Fruit fly (Drosophila melanogaster) whole organism, embryonic: ENCODE data around the gene CG17364.

Experiments
- Aef1 ChIP-seq: fragments of 200-800 bp; sonication (Bioruptor generic); IDR thresholded peaks from 3 replicates; pipeline ENCODE4 v1.3.6; 2022; ENCODE audit warnings: missing biosample characterization, missing genetic modification characterization
- BEAF-32 ChIP-seq: fragments of 200-800 bp; sonication (Bioruptor generic); optimal IDR thresholded peaks from 3 replicates; lab custom pipeline; 2017; ENCODE audit warnings: missing biosample characterization, missing genetic modification characterization, mild to moderate bottlenecking, moderate library complexity, missing genetic modification reagents
- CG10366 ChIP-seq: fragments of 200-800 bp; sonication (Bioruptor generic); IDR thresholded peaks from 2 replicates; pipeline ENCODE4 v1.3.6; 2022; ENCODE audit warnings: missing biosample characterization, missing genetic modification characterization
- CG10431 ChIP-seq: fragments of 200-800 bp; sonication (Bioruptor generic); optimal IDR thresholded peaks from 3 replicates; lab custom pipeline; 2018; ENCODE audit warnings: missing biosample characterization, mild to moderate bottlenecking, missing genetic modification characterization
- CG11456 ChIP-seq: fragments of 200-800 bp; sonication (Bioruptor generic); IDR thresholded peaks from 3 replicates; pipeline ENCODE4 v1.3.6; 2022; ENCODE audit warnings: missing biosample characterization, missing genetic modification characterization
- CG11504 ChIP-seq: fragments of 200-800 bp; sonication (Bioruptor generic); optimal IDR thresholded peaks from 3 replicates; lab custom pipeline; 2019; ENCODE audit warnings: missing biosample characterization, mild to moderate bottlenecking, missing genetic modification characterization, moderate library complexity
- CG13296 ChIP-seq: fragments of 200-800 bp; sonication (Bioruptor generic); optimal IDR thresholded peaks from 3 replicates; lab custom pipeline; 2018; ENCODE audit warnings: missing biosample characterization, mild to moderate bottlenecking, missing genetic modification characterization
- CG14710 ChIP-seq: fragments of 200-800 bp; sonication (Bioruptor generic); optimal IDR thresholded peaks from 3 replicates; lab custom pipeline; 2019; ENCODE audit warnings: missing biosample characterization, mild to moderate bottlenecking, missing genetic modification characterization, moderate library complexity
- CG1529 ChIP-seq: fragments of 200-800 bp; sonication (Bioruptor generic); optimal IDR thresholded peaks from 3 replicates; lab custom pipeline; 2018; ENCODE audit warnings: missing biosample characterization, missing genetic modification characterization
- CG16779 ChIP-seq: fragments of 200-800 bp; sonication (Bioruptor generic); IDR thresholded peaks from 2 replicates; pipeline ENCODE4 v1.3.6; 2022; ENCODE audit warnings: missing biosample characterization, missing genetic modification characterization
- CG18764 ChIP-seq: fragments of 200-800 bp; sonication (Bioruptor generic); optimal IDR thresholded peaks from 3 replicates; lab custom pipeline; 2016; ENCODE audit warnings: missing biosample characterization, missing genetic modification characterization
- CG3163 ChIP-seq: fragments of 200-800 bp; sonication (Bioruptor generic); optimal IDR thresholded peaks from 3 replicates; lab custom pipeline; 2016; ENCODE audit warnings: missing biosample characterization, missing genetic modification characterization
- CG32532 ChIP-seq: fragments of 200-800 bp; sonication (Bioruptor generic); IDR thresholded peaks from 2 replicates; pipeline ENCODE4 v1.3.6; 2022; ENCODE audit warnings: missing biosample characterization, missing genetic modification characterization
- CG34376 ChIP-seq: fragments of 200-800 bp; sonication (Bioruptor generic); optimal IDR thresholded peaks from 2 replicates; lab custom pipeline; 2018; ENCODE audit warnings: missing biosample characterization, mild to moderate bottlenecking, missing genetic modification characterization
- CG5245 ChIP-seq: fragments of 200-800 bp; sonication (Bioruptor generic); optimal IDR thresholded peaks from 3 replicates; lab custom pipeline; 2016; ENCODE audit warnings: missing biosample characterization, missing genetic modification characterization
- CG8359 ChIP-seq: fragments of 200-800 bp; sonication (Bioruptor generic); optimal IDR thresholded peaks from 2 replicates; lab custom pipeline; 2017; ENCODE audit warnings: missing biosample characterization, mild to moderate bottlenecking, missing genetic modification characterization, borderline replicate concordance
- CG9215 ChIP-seq: fragments of 200-800 bp; sonication (Bioruptor generic); IDR thresholded peaks from 2 replicates; pipeline ENCODE4 v1.3.6; 2022; ENCODE audit warnings: missing biosample characterization, missing genetic modification characterization
- Dbx ChIP-seq: fragments of 200-800 bp; sonication (Bioruptor generic); IDR thresholded peaks from 3 replicates; pipeline ENCODE4 v1.3.6; 2022; ENCODE audit warnings: missing biosample characterization, missing genetic modification characterization
- Drgx ChIP-seq: fragments of 200-800 bp; sonication (Bioruptor generic); IDR thresholded peaks from 2 replicates; pipeline ENCODE4 v1.3.6; 2022; ENCODE audit warnings: missing biosample characterization, missing genetic modification characterization
- E2f1 ChIP-seq: fragments of 200-800 bp; sonication (Bioruptor generic); IDR thresholded peaks from 2 replicates; pipeline ENCODE4 v1.3.6; 2022; ENCODE audit warnings: missing biosample characterization, missing genetic modification characterization
- E2f2 ChIP-seq: fragments of 200-800 bp; sonication (Bioruptor generic); IDR thresholded peaks from 2 replicates; pipeline ENCODE4 v1.3.6; 2022; ENCODE audit warnings: missing biosample characterization, missing genetic modification characterization
- HHEX ChIP-seq: fragments of 200-800 bp; sonication (Bioruptor generic); optimal IDR thresholded peaks from 3 replicates; lab custom pipeline; 2017; ENCODE audit warnings: missing biosample characterization, mild to moderate bottlenecking, missing genetic modification characterization, missing genetic modification reagents
- Hr78 ChIP-seq, 2 experiments: fragments of 200-800 bp in 1 of 2; fragments of >200 bp in 1 of 2; sonication (Bioruptor generic) in 1 of 2; optimal IDR thresholded peaks; 2 replicates each; lab custom pipeline; 2017 to 2019; ENCODE audit warnings: missing biosample characterization in 2 of 2, missing genetic modification characterization in 2 of 2, mild to moderate bottlenecking in 1 of 2, moderate library complexity in 1 of 2
- Lhr ChIP-seq: fragments of 200-800 bp; sonication (Bioruptor generic); optimal IDR thresholded peaks from 3 replicates; lab custom pipeline; 2017; ENCODE audit warnings: mild to moderate bottlenecking, missing biosample characterization, missing genetic modification reagents, missing genetic modification characterization
- Myb ChIP-seq: fragments of 200-800 bp; sonication (Bioruptor generic); optimal IDR thresholded peaks from 2 replicates; lab custom pipeline; 2016; ENCODE audit warnings: missing biosample characterization, missing genetic modification characterization
- PHDP ChIP-seq: fragments of 200-800 bp; sonication (Bioruptor generic); optimal IDR thresholded peaks from 3 replicates; lab custom pipeline; 2018; ENCODE audit warnings: missing biosample characterization, mild to moderate bottlenecking, missing genetic modification characterization, moderate library complexity
- Sin3A ChIP-seq: fragments of >200 bp; optimal IDR thresholded peaks from 2 replicates; lab custom pipeline; 2018
- Trl ChIP-seq, 3 experiments: fragments of >200 bp in 2 of 3; fragments of 200-800 bp in 1 of 3; sonication (Bioruptor generic) in 1 of 3; optimal IDR thresholded peaks; 2 replicates in 1 of 3; 3 replicates in 2 of 3; lab custom pipeline; 2016 to 2017; ENCODE audit warnings: missing biosample characterization in 1 of 3, missing genetic modification characterization in 1 of 3
- YL-1 ChIP-seq: fragments of 200-800 bp; sonication (Bioruptor generic); optimal IDR thresholded peaks from 3 replicates; lab custom pipeline; 2017; ENCODE audit warnings: missing biosample characterization, mild to moderate bottlenecking, missing genetic modification characterization
- bsh ChIP-seq, 2 experiments: fragments of 200-800 bp; sonication (Bioruptor generic); optimal IDR thresholded peaks; 2 replicates each; lab custom pipeline; 2017 to 2018; ENCODE audit warnings: mild to moderate bottlenecking in 2 of 2, missing biosample characterization in 2 of 2, missing genetic modification characterization in 2 of 2, moderate library complexity in 1 of 2
- chinmo ChIP-seq: fragments of 200-800 bp; sonication (Bioruptor generic); IDR thresholded peaks from 4 replicates; pipeline ENCODE4 v1.3.6; 2022; ENCODE audit warnings: missing biosample characterization, missing genetic modification characterization; ENCODE audit not compliant: partially characterized antibody
- hkb ChIP-seq, 2 experiments: fragments of 200-800 bp in 1 of 2; fragments of >200 bp in 1 of 2; sonication (Bioruptor generic) in 1 of 2; IDR thresholded peaks in 1 of 2; optimal IDR thresholded peaks in 1 of 2; 2 replicates each; pipeline versions ENCODE4 v1.3.6 to Lab custom; 2017 to 2022; ENCODE audit warnings: missing biosample characterization in 1 of 2, missing genetic modification characterization in 1 of 2
- insv ChIP-seq, 2 experiments: fragments of 200-800 bp; sonication (Bioruptor generic); optimal IDR thresholded peaks; 3 replicates each; lab custom pipeline; 2016 to 2018; ENCODE audit warnings: missing biosample characterization in 2 of 2, missing genetic modification characterization in 2 of 2
- nerfin-1 ChIP-seq: fragments of 200-800 bp; sonication (Bioruptor generic); optimal IDR thresholded peaks from 3 replicates; lab custom pipeline; 2019; ENCODE audit warnings: missing biosample characterization, mild to moderate bottlenecking, missing genetic modification characterization, moderate library complexity
- nom ChIP-seq: fragments of 200-800 bp; sonication (Bioruptor generic); optimal IDR thresholded peaks from 2 replicates; lab custom pipeline; 2017; ENCODE audit warnings: missing biosample characterization, missing genetic modification characterization, mild to moderate bottlenecking, moderate library complexity, missing genetic modification reagents
- odd ChIP-seq: fragments of 200-800 bp; sonication (Bioruptor generic); optimal IDR thresholded peaks from 2 replicates; lab custom pipeline; 2017; ENCODE audit warnings: missing biosample characterization, mild to moderate bottlenecking, missing genetic modification characterization
- ranshi ChIP-seq: fragments of 200-800 bp; sonication (Bioruptor generic); IDR thresholded peaks from 2 replicates; pipeline ENCODE4 v1.3.6; 2022; ENCODE audit warnings: missing biosample characterization, missing genetic modification characterization
- rib ChIP-seq: fragments of 200-800 bp; sonication (Bioruptor generic); IDR thresholded peaks from 2 replicates; pipeline ENCODE4 v1.3.6; 2022; ENCODE audit warnings: missing biosample characterization, missing genetic modification characterization
- sens ChIP-seq: fragments of 200-800 bp; sonication (Bioruptor generic); peaks from one replicate; lab custom pipeline; 2016; ENCODE audit warnings: missing biosample characterization, missing genetic modification characterization
- sna ChIP-seq: fragments of 200-800 bp; sonication (Bioruptor generic); IDR thresholded peaks from 2 replicates; pipeline ENCODE4 v1.3.6; 2022; ENCODE audit warnings: missing biosample characterization, missing genetic modification characterization; ENCODE audit not compliant: partially characterized antibody
- sqz ChIP-seq: fragments of 200-800 bp; sonication (Bioruptor generic); optimal IDR thresholded peaks from 3 replicates; lab custom pipeline; 2018; ENCODE audit warnings: missing biosample characterization, mild to moderate bottlenecking, missing genetic modification characterization
- stwl ChIP-seq: fragments of 200-800 bp; sonication (Bioruptor generic); optimal IDR thresholded peaks from 3 replicates; lab custom pipeline; 2018; ENCODE audit warnings: missing biosample characterization, mild to moderate bottlenecking, missing genetic modification characterization, moderate library complexity
- usp ChIP-seq: fragments of >200 bp; optimal IDR thresholded peaks from 2 replicates; lab custom pipeline; 2017; ENCODE audit warnings: missing biosample characterization, missing genetic modification characterization
- vvl ChIP-seq: fragments of 200-800 bp; sonication (Bioruptor generic); IDR thresholded peaks from 2 replicates; pipeline ENCODE4 v1.3.6; 2022; ENCODE audit warnings: missing biosample characterization, missing genetic modification characterization
- wdn ChIP-seq: fragments of 200-800 bp; sonication (Bioruptor generic); IDR thresholded peaks from 2 replicates; pipeline ENCODE4 v1.3.6; 2022; ENCODE audit warnings: missing biosample characterization, missing genetic modification characterization
- wor ChIP-seq: fragments of 200-800 bp; sonication (Bioruptor generic); IDR thresholded peaks from 2 replicates; pipeline ENCODE4 v1.3.6; 2022; ENCODE audit warnings: missing biosample characterization, missing genetic modification characterization
- zf30C ChIP-seq: fragments of 200-800 bp; sonication (Bioruptor generic); optimal IDR thresholded peaks from 3 replicates; lab custom pipeline; 2018; ENCODE audit warnings: missing biosample characterization, mild to moderate bottlenecking, missing genetic modification characterization

The CG17364 gene

DNA sequence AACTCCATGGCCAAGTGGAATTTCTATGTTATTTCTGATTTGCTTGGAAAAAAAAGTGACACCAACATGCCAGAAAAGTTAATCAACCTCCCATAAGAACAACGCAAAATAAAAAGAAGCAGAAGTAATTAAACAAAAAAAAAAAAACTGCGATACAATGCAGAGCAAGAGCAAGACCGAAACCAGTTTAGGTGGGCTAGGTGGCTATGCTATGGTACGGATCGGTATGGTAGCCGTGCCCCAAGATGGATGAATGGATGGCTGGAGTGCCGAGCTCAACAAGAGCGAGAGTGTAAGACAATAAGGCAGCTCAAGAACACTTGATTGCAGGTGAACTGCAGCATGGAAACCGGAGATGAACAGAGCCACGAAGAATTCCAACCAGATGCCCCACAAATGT lies 56.4 kb downstream of the CG17364 start:
- TF ChIP-seq hkb (optimal IDR thresholded peaks at IDR 0.05; lab: Kevin White, UChicago), result no peak
- no peak for TF ChIP-seq hkb (GFP tag; IDR thresholded peaks at IDR 0.05; lab: Robert Waterston, UW)
- TF ChIP-seq CG18764 (GFP tag; lab: Kevin White, UChicago), result no peak
- no peak for TF ChIP-seq Sin3A (lab: Kevin White, UChicago)
- TF ChIP-seq CG14710, result no peak
- TF ChIP-seq Drgx (GFP tag; lab: Robert Waterston, UW), result peak; percentile 53; the same call in 1 of the 2 replicates
- 0 out of 4 replicates have a peak, but pooled peaks have one; percentile 56 for TF ChIP-seq chinmo (GFP tag; lab: Robert Waterston, UW)
- no peak for TF ChIP-seq Myb (GFP tag; lab: Kevin White, UChicago)
- TF ChIP-seq CG10366 (GFP tag; lab: Robert Waterston, UW), result no peak

DNA sequence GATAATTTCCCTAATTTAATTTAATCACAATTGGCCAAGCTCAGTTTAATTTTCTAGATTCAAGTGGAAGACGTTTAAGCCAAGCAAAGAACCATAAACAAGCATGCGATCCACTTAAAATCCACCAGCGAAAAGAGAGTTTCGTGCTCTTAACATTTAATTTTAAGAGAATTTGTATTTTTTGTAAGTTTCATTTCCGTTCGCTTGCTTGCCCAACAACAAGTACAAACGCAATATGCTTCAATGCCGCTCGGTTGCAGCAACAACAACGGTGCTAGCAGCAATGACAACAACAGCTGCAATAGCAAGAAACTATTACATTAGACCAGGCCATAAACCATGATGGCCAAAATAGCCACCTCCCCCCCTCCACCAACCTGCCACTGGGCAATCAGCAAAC lies 58.3 kb downstream of the CG17364 start:
- TF ChIP-seq CG8359, result no peak
- no peak for TF ChIP-seq BEAF-32 (GFP tag; lab: Kevin White, UChicago)
- no peak for TF ChIP-seq YL-1 (GFP tag; lab: Kevin White, UChicago)
- peak; percentile 51 to 56 for TF ChIP-seq Trl (optimal IDR thresholded peaks at IDR 0.05; lab: Kevin White, UChicago)
- TF ChIP-seq Trl (GFP tag; optimal IDR thresholded peaks at IDR 0.05; lab: Kevin White, UChicago), result no peak
- no peak for TF ChIP-seq hkb (optimal IDR thresholded peaks at IDR 0.05; lab: Kevin White, UChicago)
- peak; percentile 39; the same call in 1 of the 2 replicates for TF ChIP-seq hkb (GFP tag; IDR thresholded peaks at IDR 0.05; lab: Robert Waterston, UW)
- no peak for TF ChIP-seq rib
- peak; percentile 7 for TF ChIP-seq odd (GFP tag; lab: Kevin White, UChicago)
- TF ChIP-seq CG9215 (GFP tag; lab: Robert Waterston, UW), result no peak
- peak; percentile 96 for TF ChIP-seq CG3163 (GFP tag; lab: Kevin White, UChicago)
- no peak for TF ChIP-seq wor (GFP tag; lab: Robert Waterston, UW)
- TF ChIP-seq sens (GFP tag; lab: Kevin White, UChicago), result peak; percentile 57
- no peak for TF ChIP-seq CG11456 (GFP tag; lab: Robert Waterston, UW)
- TF ChIP-seq usp (GFP tag; lab: Kevin White, UChicago), result no peak
- TF ChIP-seq ranshi (GFP tag; lab: Robert Waterston, UW), result no peak
- peak; percentile 32; the same call in 1 of the 2 replicates for TF ChIP-seq E2f2 (GFP tag; lab: Robert Waterston, UW)
- no peak for TF ChIP-seq PHDP (tag; lab: Kevin White, UChicago)
- peak; percentile 14 for TF ChIP-seq stwl (tag; lab: Kevin White, UChicago)
- TF ChIP-seq Lhr (GFP tag; lab: Kevin White, UChicago), result no peak
- no peak for TF ChIP-seq E2f1 (GFP tag; lab: Robert Waterston, UW)
- TF ChIP-seq bsh (GFP tag; optimal IDR thresholded peaks at IDR 0.05; lab: Kevin White, UChicago), result peak in 1 of 2 experiments; percentile 23
- no peak for TF ChIP-seq CG16779 (GFP tag; lab: Robert Waterston, UW)
- no peak for TF ChIP-seq CG10431 (GFP tag; lab: Kevin White, UChicago)
- TF ChIP-seq CG1529 (GFP tag; lab: Kevin White, UChicago), result no peak
- TF ChIP-seq CG13296 (GFP tag; lab: Kevin White, UChicago), result peak; percentile 34
- no peak; the same call in 2 of the 3 replicates for TF ChIP-seq Aef1
- no peak for TF ChIP-seq vvl (GFP tag; lab: Robert Waterston, UW)
- peak; percentile 16 for TF ChIP-seq CG34376 (GFP tag; lab: Kevin White, UChicago)
- TF ChIP-seq zf30C (GFP tag; lab: Kevin White, UChicago), result no peak
- TF ChIP-seq insv (GFP tag; optimal IDR thresholded peaks at IDR 0.05; lab: Kevin White, UChicago), result no peak
- 0 out of 2 replicates have a peak, but pooled peaks have one; percentile 16 for TF ChIP-seq sna (GFP tag; lab: Robert Waterston, UW)
- peak; percentile 88; the same call in 2 of the 4 replicates for TF ChIP-seq chinmo (GFP tag; lab: Robert Waterston, UW)
- no peak for TF ChIP-seq CG11504 (tag; lab: Kevin White, UChicago)
- no peak for TF ChIP-seq CG5245 (GFP tag; lab: Kevin White, UChicago)
- TF ChIP-seq HHEX, result peak; percentile 20
- TF ChIP-seq sqz, result peak; percentile 63
- TF ChIP-seq CG32532 (GFP tag; lab: Robert Waterston, UW), result no peak
- TF ChIP-seq nom, result peak; percentile 39
- no peak for TF ChIP-seq Dbx (GFP tag; lab: Robert Waterston, UW)
- TF ChIP-seq Hr78 (GFP tag; optimal IDR thresholded peaks at IDR 0.05; lab: Kevin White, UChicago), result peak in 1 of 2 experiments; percentile 49
- TF ChIP-seq nerfin-1 (tag; lab: Kevin White, UChicago), result no peak
- TF ChIP-seq wdn (GFP tag; lab: Robert Waterston, UW), result 0 out of 2 replicates have a peak, but pooled peaks have one; percentile 18
